Worm (Caenorhabditis elegans) whole organism, late embryonic: ENCODE data around the gene Y48E1C.4.

Experiments
- C08G9.2 ChIP-seq: sonication (generic microtip); optimal IDR thresholded peaks from 2 replicates; lab custom pipeline; 2016; ENCODE audit warnings: mild to moderate bottlenecking, missing genetic modification characterization, moderate library complexity, missing compliant biosample characterization
- F13H6.1 ChIP-seq: sonication (generic microtip); optimal IDR thresholded peaks from 2 replicates; lab custom pipeline; 2016; ENCODE audit warnings: missing genetic modification characterization, missing compliant biosample characterization
- K02D7.2 ChIP-seq: sonication (generic microtip); optimal IDR thresholded peaks from 2 replicates; lab custom pipeline; 2017; ENCODE audit warnings: mild to moderate bottlenecking, missing genetic modification characterization, missing compliant biosample characterization
- K09A11.1 ChIP-seq: sonication (generic microtip); optimal IDR thresholded peaks from 2 replicates; lab custom pipeline; 2017; ENCODE audit warnings: antibody characterized with exemption, mild to moderate bottlenecking, missing genetic modification characterization, missing compliant biosample characterization; ENCODE audit not compliant: insufficient read depth
- ahr-1 ChIP-seq: sonication (generic microtip); optimal IDR thresholded peaks from 2 replicates; lab custom pipeline; 2016; ENCODE audit warnings: missing genetic modification characterization, missing compliant biosample characterization
- ama-1 ChIP-seq: fragments of 150-350 bp; optimal IDR thresholded peaks from 2 replicates; lab custom pipeline; 2014
- ceh-14 ChIP-seq: sonication (generic microtip); optimal IDR thresholded peaks from 2 replicates; lab custom pipeline; 2016; ENCODE audit warnings: missing genotype, missing genetic modification characterization, missing compliant biosample characterization
- ceh-18 ChIP-seq: sonication (generic microtip); optimal IDR thresholded peaks from 2 replicates; lab custom pipeline; 2016; ENCODE audit warnings: missing genetic modification characterization, missing compliant biosample characterization
- ceh-2 ChIP-seq: sonication (generic microtip); optimal IDR thresholded peaks from 2 replicates; lab custom pipeline; 2016; ENCODE audit warnings: missing genotype, missing genetic modification characterization, missing compliant biosample characterization
- ceh-30 ChIP-seq: fragments of 150-350 bp; optimal IDR thresholded peaks from 2 replicates; lab custom pipeline; 2014; ENCODE audit warnings: missing biosample characterization, missing genetic modification characterization
- ceh-31 ChIP-seq: sonication (generic microtip); optimal IDR thresholded peaks from 2 replicates; lab custom pipeline; 2016; ENCODE audit warnings: missing genetic modification characterization, missing compliant biosample characterization
- ceh-34 ChIP-seq: sonication (generic microtip); optimal IDR thresholded peaks from 2 replicates; lab custom pipeline; 2016; ENCODE audit warnings: mild to moderate bottlenecking, missing genetic modification characterization, missing compliant biosample characterization
- che-1 ChIP-seq: sonication (generic microtip); optimal IDR thresholded peaks from 2 replicates; lab custom pipeline; 2016; ENCODE audit warnings: mild to moderate bottlenecking, missing genetic modification characterization, missing compliant biosample characterization
- elt-2 ChIP-seq: sonication (generic microtip); optimal IDR thresholded peaks from 2 replicates; lab custom pipeline; 2016; ENCODE audit warnings: missing genetic modification reagents, missing genetic modification characterization, missing compliant biosample characterization
- eyg-1 ChIP-seq: sonication (generic microtip); optimal IDR thresholded peaks from 2 replicates; lab custom pipeline; 2016; ENCODE audit warnings: missing genotype, missing genetic modification characterization, missing compliant biosample characterization
- fkh-6 ChIP-seq: sonication (generic microtip); optimal IDR thresholded peaks from 2 replicates; lab custom pipeline; 2016; ENCODE audit warnings: missing genetic modification characterization, missing compliant biosample characterization
- hlh-15 ChIP-seq: sonication (generic microtip); optimal IDR thresholded peaks from 2 replicates; lab custom pipeline; 2016; ENCODE audit warnings: missing genetic modification characterization, missing compliant biosample characterization
- hlh-30 ChIP-seq: sonication (generic microtip); optimal IDR thresholded peaks from 2 replicates; lab custom pipeline; 2017; ENCODE audit warnings: antibody characterized with exemption, missing genetic modification characterization, missing compliant biosample characterization; ENCODE audit not compliant: insufficient read depth
- hlh-6 ChIP-seq: sonication (generic microtip); optimal IDR thresholded peaks from 2 replicates; lab custom pipeline; 2016; ENCODE audit warnings: missing genotype, missing genetic modification characterization, missing compliant biosample characterization
- hlh-8 ChIP-seq: sonication (generic microtip); optimal IDR thresholded peaks from 2 replicates; lab custom pipeline; 2016; ENCODE audit warnings: missing genotype, missing genetic modification characterization, missing compliant biosample characterization
- lim-6 ChIP-seq: sonication (generic microtip); optimal IDR thresholded peaks from 2 replicates; lab custom pipeline; 2016; ENCODE audit warnings: missing genetic modification characterization, missing compliant biosample characterization
- mec-3 ChIP-seq: sonication (generic microtip); optimal IDR thresholded peaks from 2 replicates; lab custom pipeline; 2016; ENCODE audit warnings: borderline replicate concordance, missing genetic modification characterization, missing compliant biosample characterization
- nfya-1 ChIP-seq: sonication (generic microtip); optimal IDR thresholded peaks from 2 replicates; lab custom pipeline; 2017; ENCODE audit warnings: missing genetic modification characterization, mild to moderate bottlenecking, missing compliant biosample characterization, antibody characterized with exemption, moderate library complexity
- nhr-11 ChIP-seq: fragments of 150-350 bp; optimal IDR thresholded peaks from 2 replicates; lab custom pipeline; 2014; ENCODE audit warnings: missing biosample characterization, missing genetic modification characterization
- npax-4 ChIP-seq: sonication (generic microtip); optimal IDR thresholded peaks from 2 replicates; lab custom pipeline; 2016; ENCODE audit warnings: missing genetic modification characterization, missing compliant biosample characterization
- pag-3 ChIP-seq: sonication (generic microtip); optimal IDR thresholded peaks from 2 replicates; lab custom pipeline; 2016; ENCODE audit warnings: missing compliant biosample characterization, missing genetic modification characterization, borderline replicate concordance
- pat-9 ChIP-seq: fragments of 200-800 bp; sonication (Bioruptor generic); optimal IDR thresholded peaks from 2 replicates; lab custom pipeline; 2018; ENCODE audit warnings: mild to moderate bottlenecking, missing genetic modification characterization, moderate library complexity, missing compliant biosample characterization
- pax-1 ChIP-seq: fragments of 150-350 bp; optimal IDR thresholded peaks from 2 replicates; lab custom pipeline; 2014; ENCODE audit warnings: missing biosample characterization, missing genetic modification characterization
- pqm-1 ChIP-seq: sonication (generic microtip); optimal IDR thresholded peaks from 2 replicates; lab custom pipeline; 2016; ENCODE audit warnings: missing genetic modification characterization, missing compliant biosample characterization
- pros-1 ChIP-seq: fragments of 150-350 bp; optimal IDR thresholded peaks from 2 replicates; lab custom pipeline; 2014; ENCODE audit warnings: missing biosample characterization, missing genetic modification reagents, missing genetic modification characterization
- rnt-1 ChIP-seq: sonication (generic microtip); optimal IDR thresholded peaks from 2 replicates; lab custom pipeline; 2016; ENCODE audit warnings: missing genetic modification characterization, missing compliant biosample characterization
- sox-4 ChIP-seq: sonication (generic microtip); optimal IDR thresholded peaks from 2 replicates; lab custom pipeline; 2017; ENCODE audit warnings: mild to moderate bottlenecking, missing genetic modification characterization, inconsistent platforms, missing compliant biosample characterization
- syd-9 ChIP-seq: sonication (generic microtip); optimal IDR thresholded peaks from 2 replicates; lab custom pipeline; 2016; ENCODE audit warnings: mild to moderate bottlenecking, missing genetic modification characterization, moderate library complexity, missing compliant biosample characterization
- unc-55 ChIP-seq: sonication (generic microtip); optimal IDR thresholded peaks from 2 replicates; lab custom pipeline; 2017; ENCODE audit warnings: missing biosample characterization, missing genetic modification reagents, missing genetic modification characterization
- zip-5 ChIP-seq: sonication (generic microtip); optimal IDR thresholded peaks from 2 replicates; lab custom pipeline; 2016; ENCODE audit warnings: missing genetic modification characterization, missing compliant biosample characterization
- ztf-16 ChIP-seq: sonication (generic microtip); optimal IDR thresholded peaks from 2 replicates; lab custom pipeline; 2017; ENCODE audit warnings: missing genetic modification characterization, missing compliant biosample characterization

Y48E1C.4 gene

DNA sequence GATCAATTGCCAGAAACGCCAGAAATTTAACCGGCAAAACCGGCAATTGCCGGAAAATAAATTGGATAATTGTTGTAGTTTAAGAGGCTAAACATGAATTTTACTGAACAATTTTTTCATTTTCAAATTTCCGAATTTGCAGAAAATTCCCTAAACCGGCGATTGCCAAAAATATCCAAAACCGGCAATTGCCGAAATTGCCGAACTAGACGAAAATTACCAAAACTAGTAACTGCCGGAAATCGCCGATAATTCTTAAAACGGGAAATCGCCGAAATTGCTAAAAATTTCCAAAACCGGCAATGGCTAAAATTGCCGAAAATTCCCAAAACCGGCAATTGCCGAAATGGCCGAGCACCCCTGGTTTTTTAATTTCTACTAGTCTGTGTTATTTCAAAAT lies 42.8 kb upstream of the Y48E1C.4 start:
- TF ChIP-seq ahr-1 (tag; lab: Kevin White, UChicago) (no peak), ceh-2 (no peak), K02D7.2 (tag; lab: Kevin White, UChicago) (no peak), pat-9 (tag; lab: Kevin White, UChicago) (no peak), ceh-30 (no peak), pag-3 (tag; lab: Kevin White, UChicago) (no peak), sox-4 (tag; lab: Kevin White, UChicago) (no peak), pros-1 (tag; lab: Kevin White, UChicago) (no peak), nfya-1 (no peak), ztf-16 (tag; lab: Kevin White, UChicago) (no peak), F13H6.1 (tag; lab: Kevin White, UChicago) (no peak), hlh-15 (tag; lab: Kevin White, UChicago) (no peak), fkh-6 (no peak), hlh-6 (tag; lab: Kevin White, UChicago) (no peak), mec-3 (tag; lab: Kevin White, UChicago) (no peak), K09A11.1 (tag; lab: Kevin White, UChicago) (no peak), zip-5 (tag; lab: Kevin White, UChicago) (no peak), ama-1 (lab: Kevin White, UChicago) (no peak), lim-6 (tag; lab: Kevin White, UChicago) (no peak)
- TF ChIP-seq, all 69 proteins: peak for 0

- no peak for TF ChIP-seq ceh-14
- TF ChIP-seq nhr-11 (tag; lab: Kevin White, UChicago) = no peak
- TF ChIP-seq che-1 = no peak
- peak; percentile 9 for TF ChIP-seq elt-2 (tag; lab: Kevin White, UChicago)
- TF ChIP-seq ceh-31 (tag; lab: Kevin White, UChicago) = peak; percentile 11
- no peak for TF ChIP-seq ceh-34 (tag; lab: Kevin White, UChicago)
- TF ChIP-seq hlh-8 = no peak
These were observed 40.6 kb upstream of the Y48E1C.4 start for ce11 chrII:13477230-13477629.

ce11 chrII:13472101-13472500 lies 35.5 kb upstream of the Y48E1C.4 start, which contains the start of gene E01G4.5:
Gene E01G4.5, plus strand, starts transcription at chrII:13472401.
- TF ChIP-seq ama-1 (lab: Kevin White, UChicago) (no peak), hlh-30 (tag; lab: Kevin White, UChicago) (no peak), unc-55 (GFP tag; lab: Kevin White, UChicago) (no peak), ahr-1 (tag; lab: Kevin White, UChicago) (no peak), npax-4 (tag; lab: Kevin White, UChicago) (no peak), pax-1 (tag; lab: Kevin White, UChicago) (no peak)
- TF ChIP-seq, all 69 proteins: peak for 0

- TF ChIP-seq C08G9.2 (tag; lab: Kevin White, UChicago) (no peak), npax-4 (tag; lab: Kevin White, UChicago) (no peak), syd-9 (no peak)
These were observed 34.0 kb upstream of the Y48E1C.4 start for ce11 chrII:13470655-13471054.

DNA sequence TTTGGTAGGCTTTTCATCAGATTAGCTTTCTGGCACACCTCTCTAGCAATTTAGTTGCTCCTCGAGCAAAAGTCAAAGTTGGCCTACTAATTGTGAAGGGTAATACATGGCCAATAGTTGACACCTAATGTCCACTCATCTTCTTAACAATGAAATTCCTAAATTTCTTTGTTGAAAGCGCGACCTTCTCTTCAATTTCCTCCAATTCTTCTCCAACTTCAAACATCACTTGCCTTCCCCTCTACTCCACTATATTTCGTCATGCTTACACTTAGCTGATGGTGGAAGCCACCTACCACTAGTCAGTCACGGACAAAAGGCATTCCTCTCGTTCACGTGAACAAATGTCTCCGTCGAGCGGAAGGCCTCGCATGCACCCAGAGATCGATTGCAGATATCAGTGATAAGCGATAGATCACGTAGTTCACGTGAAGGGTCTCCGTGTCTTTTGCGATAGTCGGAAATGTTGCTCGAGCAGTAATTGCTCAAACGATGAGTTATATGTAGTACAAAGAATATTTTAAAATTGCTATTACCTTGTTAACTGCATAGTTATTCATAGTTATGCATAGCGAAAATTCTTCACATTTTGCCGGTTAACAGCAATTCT lies 32.5 kb upstream of the Y48E1C.4 start, which contains the start of gene E01G4.3:
E01G4.3 (minus strand) TSS at position 560 of the 610 bp plus-strand sequence.
- TF ChIP-seq ceh-18 (tag; lab: Kevin White, UChicago) (peak; percentile 72), elt-2 (tag; lab: Kevin White, UChicago) (peak; percentile 84), pqm-1 (peak; percentile 31), hlh-30 (tag; lab: Kevin White, UChicago) (peak; percentile 40), rnt-1 (peak; percentile 59), npax-4 (tag; lab: Kevin White, UChicago) (no peak), hlh-6 (tag; lab: Kevin White, UChicago) (no peak), nfya-1 (peak; percentile 44), eyg-1 (tag; lab: Kevin White, UChicago) (no peak)
